Fruit fly (Drosophila melanogaster): ENCODE measurements around the gene Mkrn1.

Gene Mkrn1

dm6 chr3L:21496865-21497634 is 36.5 kb downstream of the Mkrn1 start, which contains the start of gene Hr78 (continued):
- TF ChIP-seq sim (GFP tag; IDR thresholded peaks at IDR 0.05) (no peak), Ets65A (GFP tag) (no peak), CG2120 (GFP tag; optimal IDR thresholded peaks at IDR 0.05) (peak; percentile 33), Kr (GFP tag; optimal IDR thresholded peaks at IDR 0.05) (no peak), Dip3 (GFP tag; optimal IDR thresholded peaks at IDR 0.05) (no peak), CG6689 (GFP tag; IDR thresholded peaks at IDR 0.05) (peak; percentile 82), Rx (GFP tag; IDR thresholded peaks at IDR 0.05) (peak; percentile 59), nerfin-2 (GFP tag; IDR thresholded peaks at IDR 0.05; ENCODE audit: partially characterized antibody) (no peak), CG8944 (GFP tag; optimal IDR thresholded peaks at IDR 0.05) (no peak), CG5180 (GFP tag; optimal IDR thresholded peaks at IDR 0.05) (peak; percentile 65), Opbp (GFP tag; IDR thresholded peaks at IDR 0.05; ENCODE audit: partially characterized antibody) (0 out of 3 replicates have a peak, but pooled peaks have one; percentile 48), unc-4 (GFP tag; IDR thresholded peaks at IDR 0.05; ENCODE audit: partially characterized antibody) (0 out of 2 replicates have a peak, but pooled peaks have one; percentile 18), Myb (GFP tag; optimal IDR thresholded peaks at IDR 0.05) (peak; percentile 9), Hand (GFP tag; optimal IDR thresholded peaks at IDR 0.05) (peak; percentile 86), CG13894 (tag; optimal IDR thresholded peaks at IDR 0.05) (no peak), dmrt11E (tag; optimal IDR thresholded peaks at IDR 0.05) (peak; percentile 73), CG3281 (GFP tag; optimal IDR thresholded peaks at IDR 0.05) (peak; percentile 89), ara (GFP tag; IDR thresholded peaks at IDR 0.05) (peak; percentile 55), gfzf (GFP tag; optimal IDR thresholded peaks at IDR 0.05) (peak; percentile 88), crc (GFP tag; optimal IDR thresholded peaks at IDR 0.05) (no peak), CG1024 (GFP tag; IDR thresholded peaks at IDR 0.05) (peak; percentile 38; the same call in 1 of the 2 replicates), Med (GFP tag) (peak; percentile 65), klu (GFP tag; IDR thresholded peaks at IDR 0.05) (no peak), CG11723 (GFP tag; optimal IDR thresholded peaks at IDR 0.05) (peak; percentile 63), CG2889 (GFP tag; IDR thresholded peaks at IDR 0.05) (0 out of 3 replicates have a peak, but pooled peaks have one; percentile 22), Vsx1 (GFP tag; optimal IDR thresholded peaks at IDR 0.05) (no peak), NfI (GFP tag; optimal IDR thresholded peaks at IDR 0.05) (peak; percentile 77), Oaz (GFP tag; IDR thresholded peaks at IDR 0.05) (no peak), sisA (GFP tag; IDR thresholded peaks at IDR 0.05) (peak; percentile 31; the same call in 1 of the 2 replicates), CG11456 (GFP tag; IDR thresholded peaks at IDR 0.05) (peak; percentile 62; the same call in 1 of the 3 replicates), btn (GFP tag; optimal IDR thresholded peaks at IDR 0.05) (no peak), ase (GFP tag; IDR thresholded peaks at IDR 0.05) (no peak; the same call in 2 of the 3 replicates), ATbp (GFP tag; optimal IDR thresholded peaks at IDR 0.05) (peak; percentile 79), Nf-YB (GFP tag; optimal IDR thresholded peaks at IDR 0.05) (peak; percentile 69), CG4282 (GFP tag; optimal IDR thresholded peaks at IDR 0.05) (no peak), dati (GFP tag; IDR thresholded peaks at IDR 0.05) (no peak), grau (tag; optimal IDR thresholded peaks at IDR 0.05) (peak; percentile 85), hb (GFP tag; IDR thresholded peaks at IDR 0.05; ENCODE audit: partially characterized antibody) (no peak), CG4360 (GFP tag; IDR thresholded peaks at IDR 0.05) (peak; percentile 41), CG7556 (GFP tag; optimal IDR thresholded peaks at IDR 0.05) (peak; percentile 92), CG3163 (GFP tag; optimal IDR thresholded peaks at IDR 0.05) (no peak), D19A (tag; optimal IDR thresholded peaks at IDR 0.05) (peak; percentile 86), Asciz (GFP tag; optimal IDR thresholded peaks at IDR 0.05) (peak; percentile 86), NC2β (GFP tag; optimal IDR thresholded peaks at IDR 0.05) (no peak), wdn (GFP tag; IDR thresholded peaks at IDR 0.05) (no peak), CG15696 (tag; optimal IDR thresholded peaks at IDR 0.05) (peak; percentile 62), CG12236 (GFP tag; optimal IDR thresholded peaks at IDR 0.05) (no peak), CG6791 (GFP tag; IDR thresholded peaks at IDR 0.05; ENCODE audit: partially characterized antibody) (no peak), CG32767 (GFP tag; IDR thresholded peaks at IDR 0.05) (peak; percentile 69)

Data from whole organism, embryonic.